Worm (Caenorhabditis elegans): ENCODE data around the gene srw-137.

DNA sequence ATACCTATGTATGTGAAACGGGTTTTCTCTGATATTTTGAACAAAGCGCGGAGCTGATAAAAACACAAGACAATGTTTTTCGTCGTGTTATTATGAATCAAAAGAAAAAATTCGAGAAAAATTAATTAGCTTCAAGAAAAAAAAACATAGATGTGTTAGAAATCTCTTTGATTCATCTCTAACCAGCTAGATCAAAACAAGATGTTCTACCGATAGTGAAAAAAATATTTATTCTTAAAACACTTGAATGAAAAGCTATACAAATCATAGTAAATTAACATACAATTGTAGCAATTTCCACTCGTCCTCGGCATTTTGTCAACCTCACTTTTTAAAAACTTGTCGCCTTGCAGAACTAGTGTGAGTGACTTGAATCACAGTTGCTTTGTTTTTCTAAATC lies 1.5 kb downstream of the srw-137 start:
- TF ChIP-seq ces-1 (GFP tag; optimal IDR thresholded peaks at IDR 0.05) (no peak), fos-1 (tag; optimal IDR thresholded peaks at IDR 0.05) (no peak), skn-1 (tag; optimal IDR thresholded peaks at IDR 0.05) (no peak)

Data from whole organism, L4 larva.